Worm (Caenorhabditis elegans) whole organism, L2 larva: ENCODE measurements around the gene idpb-1.

Experiments used
- C34F6.9 ChIP-seq: fragments of 150-350 bp; optimal IDR thresholded peaks from 2 replicates; lab custom pipeline; 2014; ENCODE audit warnings: missing biosample characterization, missing genetic modification characterization
- F13H6.1 ChIP-seq: sonication (generic microtip); optimal IDR thresholded peaks from 2 replicates; lab custom pipeline; 2016; ENCODE audit warnings: missing genetic modification characterization, missing compliant biosample characterization
- R02D3.7 ChIP-seq: fragments of 150-350 bp; optimal IDR thresholded peaks from 2 replicates; lab custom pipeline; 2014; ENCODE audit warnings: missing biosample characterization, missing genetic modification characterization
- Y55F3AM.14 ChIP-seq: fragments of 200-800 bp; sonication (Bioruptor generic); optimal IDR thresholded peaks from 2 replicates; lab custom pipeline; 2018; ENCODE audit warnings: mild to moderate bottlenecking, missing genetic modification characterization, missing compliant biosample characterization
- alr-1 ChIP-seq: fragments of 150-350 bp; optimal IDR thresholded peaks from 2 replicates; lab custom pipeline; 2014; ENCODE audit warnings: missing biosample characterization, missing genetic modification characterization
- aly-2 ChIP-seq: fragments of 150-350 bp; optimal IDR thresholded peaks from 2 replicates; lab custom pipeline; 2014; ENCODE audit warnings: missing biosample characterization, missing genetic modification characterization
- ama-1 ChIP-seq: fragments of 150-350 bp; optimal IDR thresholded peaks from 2 replicates; lab custom pipeline; 2018; ENCODE audit warnings: inconsistent platforms
- blmp-1 ChIP-seq: sonication (generic microtip); optimal IDR thresholded peaks from 2 replicates; lab custom pipeline; 2017; ENCODE audit warnings: missing genetic modification characterization, mild to moderate bottlenecking, missing compliant biosample characterization, antibody characterized with exemption, moderate library complexity; ENCODE audit not compliant: insufficient read depth
- ceh-16 ChIP-seq: fragments of 150-350 bp; optimal IDR thresholded peaks from 2 replicates; lab custom pipeline; 2014; ENCODE audit warnings: missing biosample characterization, missing genetic modification characterization
- ceh-82 ChIP-seq: fragments of 150-350 bp; optimal IDR thresholded peaks from 2 replicates; lab custom pipeline; 2014; ENCODE audit warnings: missing biosample characterization, missing genetic modification characterization
- crh-2 ChIP-seq: sonication (generic microtip); optimal IDR thresholded peaks from 2 replicates; lab custom pipeline; 2017; ENCODE audit warnings: missing biosample characterization, missing genetic modification characterization
- dmd-4 ChIP-seq: sonication (generic microtip); optimal IDR thresholded peaks from 2 replicates; lab custom pipeline; 2017; ENCODE audit warnings: missing biosample characterization, missing genetic modification characterization
- egl-27 ChIP-seq: sonication (generic microtip); optimal IDR thresholded peaks from 3 replicates; lab custom pipeline; 2017; ENCODE audit warnings: missing biosample characterization, missing genetic modification reagents, missing genetic modification characterization
- elt-1 ChIP-seq: fragments of 150-350 bp; optimal IDR thresholded peaks from 2 replicates; lab custom pipeline; 2014; ENCODE audit warnings: missing biosample characterization, missing genetic modification characterization
- elt-3 ChIP-seq: sonication (generic microtip); optimal IDR thresholded peaks from 2 replicates; lab custom pipeline; 2017; ENCODE audit warnings: missing biosample characterization, missing genetic modification characterization
- fos-1 ChIP-seq: fragments of 150-350 bp; optimal IDR thresholded peaks from 2 replicates; lab custom pipeline; 2014; ENCODE audit warnings: missing biosample characterization, missing genetic modification characterization
- gmeb-1 ChIP-seq: fragments of 150-350 bp; optimal IDR thresholded peaks from 2 replicates; lab custom pipeline; 2014; ENCODE audit warnings: missing biosample characterization, missing genetic modification characterization
- lin-11 ChIP-seq: fragments of 150-350 bp; sonication (generic microtip); optimal IDR thresholded peaks from 2 replicates; lab custom pipeline; 2014; ENCODE audit warnings: missing biosample characterization, missing genetic modification characterization, inconsistent platforms, mixed read lengths
- lin-13 ChIP-seq: fragments of 150-350 bp; optimal IDR thresholded peaks from 2 replicates; lab custom pipeline; 2014; ENCODE audit warnings: missing biosample characterization, missing genetic modification reagents, missing genetic modification characterization
- lin-39 ChIP-seq: fragments of 150-350 bp; optimal IDR thresholded peaks from 2 replicates; lab custom pipeline; 2014; ENCODE audit warnings: missing biosample characterization, missing genetic modification reagents, missing genetic modification characterization
- lsy-2 ChIP-seq, 2 experiments: fragments of 150-350 bp in 1 of 2; sonication (generic microtip) in 1 of 2; optimal IDR thresholded peaks; 2 replicates each; lab custom pipeline; 2014 to 2017; ENCODE audit warnings: missing biosample characterization in 2 of 2, missing genetic modification characterization in 2 of 2
- mbf-1 ChIP-seq: sonication (generic microtip); optimal IDR thresholded peaks from 2 replicates; lab custom pipeline; 2017; ENCODE audit warnings: missing biosample characterization, missing genetic modification characterization
- mdl-1 ChIP-seq, 2 experiments: fragments of 150-350 bp in 1 of 2; sonication (generic microtip) in 1 of 2; optimal IDR thresholded peaks; 2 replicates each; lab custom pipeline; 2017; ENCODE audit warnings: missing biosample characterization in 2 of 2, missing genetic modification characterization in 2 of 2
- nhr-11 ChIP-seq: fragments of 150-350 bp; optimal IDR thresholded peaks from 2 replicates; lab custom pipeline; 2014; ENCODE audit warnings: missing biosample characterization, missing genetic modification characterization
- nhr-12 ChIP-seq: fragments of 150-350 bp; optimal IDR thresholded peaks from 2 replicates; lab custom pipeline; 2014; ENCODE audit warnings: missing biosample characterization, missing genetic modification characterization
- nhr-129 ChIP-seq: fragments of 150-350 bp; optimal IDR thresholded peaks from 2 replicates; lab custom pipeline; 2014; ENCODE audit warnings: missing biosample characterization, missing genetic modification characterization
- nhr-21 ChIP-seq: fragments of 150-350 bp; optimal IDR thresholded peaks from 2 replicates; lab custom pipeline; 2014; ENCODE audit warnings: missing biosample characterization, missing genetic modification characterization
- nhr-23 ChIP-seq: fragments of 150-350 bp; optimal IDR thresholded peaks from 2 replicates; lab custom pipeline; 2014; ENCODE audit warnings: missing biosample characterization, missing genetic modification reagents, missing genetic modification characterization
- nhr-237 ChIP-seq: fragments of 150-350 bp; optimal IDR thresholded peaks from 2 replicates; lab custom pipeline; 2014; ENCODE audit warnings: missing biosample characterization, missing genetic modification characterization
- nhr-25 ChIP-seq: fragments of 150-350 bp; sonication (generic microtip); optimal IDR thresholded peaks from 3 replicates; lab custom pipeline; 2014; ENCODE audit warnings: missing biosample characterization, missing genetic modification characterization
- nhr-6 ChIP-seq: fragments of 150-350 bp; optimal IDR thresholded peaks from 2 replicates; lab custom pipeline; 2014; ENCODE audit warnings: missing biosample characterization, missing genetic modification characterization
- nhr-77 ChIP-seq: fragments of 150-350 bp; optimal IDR thresholded peaks from 2 replicates; lab custom pipeline; 2014; ENCODE audit warnings: missing biosample characterization, missing genetic modification characterization
- peb-1 ChIP-seq: fragments of 150-350 bp; optimal IDR thresholded peaks from 2 replicates; lab custom pipeline; 2014; ENCODE audit warnings: missing biosample characterization, missing genetic modification characterization
- sem-4 ChIP-seq: fragments of 150-350 bp; optimal IDR thresholded peaks from 2 replicates; lab custom pipeline; 2014; ENCODE audit warnings: missing biosample characterization, missing genetic modification reagents, missing genetic modification characterization
- skn-1 ChIP-seq: sonication (generic microtip); optimal IDR thresholded peaks from 2 replicates; lab custom pipeline; 2017; ENCODE audit warnings: missing biosample characterization, missing genetic modification characterization
- sma-3 ChIP-seq: sonication (generic microtip); optimal IDR thresholded peaks from 2 replicates; lab custom pipeline; 2016; ENCODE audit warnings: missing genetic modification reagents, missing genetic modification characterization, missing compliant biosample characterization
- sma-9 ChIP-seq, 2 experiments: fragments of 150-350 bp in 1 of 2; sonication (generic microtip) in 1 of 2; optimal IDR thresholded peaks; 2 replicates each; lab custom pipeline; 2014 to 2016; ENCODE audit warnings: missing genetic modification characterization in 2 of 2, mild to moderate bottlenecking in 1 of 2, missing biosample characterization in 1 of 2, missing compliant biosample characterization in 1 of 2, missing genetic modification reagents in 1 of 2, moderate library complexity in 1 of 2
- snpc-4 ChIP-seq: fragments of 150-350 bp; optimal IDR thresholded peaks from 2 replicates; lab custom pipeline; 2014; ENCODE audit warnings: missing biosample characterization, missing genetic modification characterization
- unc-39 ChIP-seq: fragments of 150-350 bp; optimal IDR thresholded peaks from 2 replicates; lab custom pipeline; 2014; ENCODE audit warnings: missing biosample characterization, missing genetic modification characterization
- unc-55 ChIP-seq: fragments of 150-350 bp; sonication (generic microtip); optimal IDR thresholded peaks from 3 replicates; lab custom pipeline; 2014; ENCODE audit warnings: missing biosample characterization, missing genetic modification reagents, missing genetic modification characterization
- unc-62 ChIP-seq: fragments of 150-350 bp; optimal IDR thresholded peaks from 2 replicates; lab custom pipeline; 2014; ENCODE audit warnings: missing biosample characterization, missing genetic modification reagents, missing genetic modification characterization
- ztf-11 ChIP-seq: sonication (generic microtip); optimal IDR thresholded peaks from 2 replicates; lab custom pipeline; 2017; ENCODE audit warnings: missing biosample characterization, missing genetic modification characterization
- ztf-4 ChIP-seq: fragments of 150-350 bp; optimal IDR thresholded peaks from 2 replicates; lab custom pipeline; 2014; ENCODE audit warnings: missing biosample characterization, missing genetic modification characterization

The idpb-1 gene

ce11 chrII:5056254-5056653, 45.5 kb upstream of the idpb-1 start:
- TF ChIP-seq elt-3 (tag; lab: Kevin White, UChicago), result no peak
- no peak for TF ChIP-seq unc-55
- TF ChIP-seq, all 48 proteins: peak for 0

ce11 chrII:5057315-5057714, 44.5 kb upstream of the idpb-1 start:
- TF ChIP-seq nhr-6 (no peak), unc-55 (no peak), nhr-21 (tag; lab: Kevin White, UChicago) (peak; percentile 45), blmp-1 (tag; lab: Kevin White, UChicago) (no peak), mbf-1 (no peak), lsy-2 (tag; optimal IDR thresholded peaks at IDR 0.05; lab: Kevin White, UChicago) (peak; percentile 63 to 81), fos-1 (tag; lab: Kevin White, UChicago) (peak; percentile 30), alr-1 (no peak), egl-27 (tag; lab: Kevin White, UChicago) (no peak), nhr-23 (no peak), ztf-11 (no peak), nhr-129 (tag; lab: Kevin White, UChicago) (peak; percentile 61), snpc-4 (tag; lab: Kevin White, UChicago) (peak; percentile 98), mdl-1 (tag; optimal IDR thresholded peaks at IDR 0.05; lab: Kevin White, UChicago) (peak in 1 of 2 experiments; percentile 8), sma-3 (GFP tag; lab: Kevin White, UChicago) (peak; percentile 73), crh-2 (tag; lab: Kevin White, UChicago) (peak; percentile 68), ceh-82 (no peak), peb-1 (tag; lab: Kevin White, UChicago) (no peak), nhr-237 (tag; lab: Kevin White, UChicago) (no peak), gmeb-1 (tag; lab: Kevin White, UChicago) (peak; percentile 62), elt-1 (tag; lab: Kevin White, UChicago) (no peak), sem-4 (tag; lab: Kevin White, UChicago) (peak; percentile 47), F13H6.1 (tag; lab: Kevin White, UChicago) (peak; percentile 71), lin-11 (tag; lab: Kevin White, UChicago) (peak; percentile 44), Y55F3AM.14 (GFP tag; lab: Kevin White, UChicago) (no peak), aly-2 (tag; lab: Kevin White, UChicago) (no peak), nhr-77 (tag; lab: Kevin White, UChicago) (peak; percentile 24), R02D3.7 (tag; lab: Kevin White, UChicago) (no peak), nhr-25 (tag; lab: Kevin White, UChicago) (peak; percentile 26), sma-9 (GFP tag; optimal IDR thresholded peaks at IDR 0.05; lab: Kevin White, UChicago) (peak; percentile 66), sma-9 (tag; optimal IDR thresholded peaks at IDR 0.05; lab: Kevin White, UChicago) (no peak), lin-13 (GFP tag; lab: Kevin White, UChicago) (peak; percentile 31), ama-1 (lab: Kevin White, UChicago) (no peak), unc-62 (no peak), skn-1 (no peak), C34F6.9 (tag; lab: Kevin White, UChicago) (peak; percentile 35), elt-3 (tag; lab: Kevin White, UChicago) (no peak), ztf-4 (tag; lab: Kevin White, UChicago) (no peak), nhr-12 (no peak)

ce11 chrII:5058036-5058435, 43.7 kb upstream of the idpb-1 start, which contains the start of gene C27A2.12:
Gene C27A2.12 (minus strand): TSS chrII:5058136.
- TF ChIP-seq elt-3 (tag; lab: Kevin White, UChicago) (no peak), dmd-4 (tag; lab: Kevin White, UChicago) (no peak), ama-1 (lab: Kevin White, UChicago) (no peak), unc-39 (tag; lab: Kevin White, UChicago) (no peak), ztf-11 (no peak), peb-1 (tag; lab: Kevin White, UChicago) (no peak), sem-4 (tag; lab: Kevin White, UChicago) (no peak), F13H6.1 (tag; lab: Kevin White, UChicago) (no peak), sma-3 (GFP tag; lab: Kevin White, UChicago) (no peak), ceh-16 (tag; lab: Kevin White, UChicago) (no peak), lin-13 (GFP tag; lab: Kevin White, UChicago) (no peak), sma-9 (GFP tag; optimal IDR thresholded peaks at IDR 0.05; lab: Kevin White, UChicago) (no peak), sma-9 (tag; optimal IDR thresholded peaks at IDR 0.05; lab: Kevin White, UChicago) (no peak), lin-39 (tag; lab: Kevin White, UChicago) (no peak), nhr-129 (tag; lab: Kevin White, UChicago) (no peak), blmp-1 (tag; lab: Kevin White, UChicago) (no peak), nhr-11 (tag; lab: Kevin White, UChicago) (no peak), skn-1 (no peak), lin-11 (tag; lab: Kevin White, UChicago) (no peak)
